Worm (Caenorhabditis elegans) whole organism, L1 larva: Measurements from ENCODE around the gene F18E3.13.

Experiments
- C34B4.2 ChIP-seq: sonication (generic microtip); optimal IDR thresholded peaks from 2 replicates; lab custom pipeline; 2017; ENCODE audit warnings: mild to moderate bottlenecking, missing genetic modification characterization, missing compliant biosample characterization
- F16B12.6 ChIP-seq: fragments of 150-350 bp; optimal IDR thresholded peaks from 2 replicates; lab custom pipeline; 2014; ENCODE audit warnings: missing biosample characterization, missing genetic modification characterization
- Y116A8C.19 ChIP-seq: sonication (generic microtip); optimal IDR thresholded peaks from 2 replicates; lab custom pipeline; 2016; ENCODE audit warnings: missing compliant biosample characterization, missing genetic modification characterization, borderline replicate concordance
- aha-1 ChIP-seq: fragments of 150-350 bp; optimal IDR thresholded peaks from 2 replicates; lab custom pipeline; 2014; ENCODE audit warnings: missing biosample characterization, missing genetic modification characterization
- blmp-1 ChIP-seq: fragments of 150-350 bp; optimal IDR thresholded peaks from 2 replicates; lab custom pipeline; 2014; ENCODE audit warnings: missing biosample characterization, missing genetic modification characterization
- ceh-8 ChIP-seq: fragments of 200-800 bp; sonication (Bioruptor generic); optimal IDR thresholded peaks from 2 replicates; lab custom pipeline; 2018; ENCODE audit warnings: mild to moderate bottlenecking, missing genetic modification characterization, moderate library complexity, missing compliant biosample characterization
- ceh-82 ChIP-seq, 3 experiments: fragments of 150-350 bp in 1 of 3; sonication (generic microtip) in 2 of 3; optimal IDR thresholded peaks; 2 replicates each; lab custom pipeline; 2014 to 2017; ENCODE audit warnings: missing biosample characterization in 3 of 3, missing genetic modification characterization in 3 of 3
- dpl-1 ChIP-seq, 3 experiments: fragments of 150-350 bp in 2 of 3; sonication (generic microtip) in 1 of 3; optimal IDR thresholded peaks; 2 replicates each; lab custom pipeline; 2014 to 2017; ENCODE audit warnings: missing biosample characterization in 3 of 3, missing genetic modification characterization in 3 of 3, missing genetic modification reagents in 3 of 3
- efl-1 ChIP-seq, 4 experiments: fragments of 150-350 bp; optimal IDR thresholded peaks in 3 of 4; peaks in 1 of 4; 1 replicate in 1 of 4; 2 replicates in 3 of 4; lab custom pipeline; 2014; ENCODE audit warnings: missing biosample characterization in 2 of 4, missing genetic modification characterization in 2 of 4, missing genetic modification reagents in 2 of 4
- egl-13 ChIP-seq: sonication (generic microtip); optimal IDR thresholded peaks from 2 replicates; lab custom pipeline; 2016; ENCODE audit warnings: missing genotype, missing genetic modification reagents, missing genetic modification characterization, missing compliant biosample characterization
- egl-27 ChIP-seq, 2 experiments: fragments of 150-350 bp in 1 of 2; sonication (generic microtip); optimal IDR thresholded peaks; 3 replicates each; lab custom pipeline; 2017 to 2018; ENCODE audit warnings: missing biosample characterization in 2 of 2, missing genetic modification characterization in 2 of 2, missing genetic modification reagents in 2 of 2
- elt-3 ChIP-seq, 6 experiments: fragments of 150-350 bp in 1 of 6; sonication (generic microtip); optimal IDR thresholded peaks; 2 replicates each; lab custom pipeline; 2017 to 2018; ENCODE audit warnings: missing biosample characterization in 6 of 6, missing genetic modification characterization in 6 of 6, inconsistent platforms in 1 of 6
- ets-5 ChIP-seq: fragments of 200-800 bp; sonication (Bioruptor generic); IDR thresholded peaks from 2 replicates; pipeline ENCODE4 v1.3.6; 2022; ENCODE audit warnings: missing genetic modification characterization, missing compliant biosample characterization
- fkh-10 ChIP-seq: sonication (generic microtip); optimal IDR thresholded peaks from 2 replicates; lab custom pipeline; 2017; ENCODE audit warnings: missing biosample characterization, missing genetic modification reagents, missing genetic modification characterization
- fkh-4 ChIP-seq: sonication (generic microtip); optimal IDR thresholded peaks from 2 replicates; lab custom pipeline; 2016; ENCODE audit warnings: missing compliant biosample characterization, missing genetic modification characterization, borderline replicate concordance
- fos-1 ChIP-seq: fragments of 150-350 bp; optimal IDR thresholded peaks from 2 replicates; lab custom pipeline; 2014; ENCODE audit warnings: missing biosample characterization, missing genetic modification characterization
- grh-1 ChIP-seq: fragments of 200-800 bp; sonication (Bioruptor generic); IDR thresholded peaks from 2 replicates; pipeline ENCODE4 v1.3.6; 2022; ENCODE audit warnings: missing genetic modification reagents, missing genetic modification characterization, missing compliant biosample characterization
- hlh-17 ChIP-seq: fragments of 200-800 bp; sonication (Bioruptor generic); optimal IDR thresholded peaks from 2 replicates; lab custom pipeline; 2018; ENCODE audit warnings: missing genetic modification characterization, mild to moderate bottlenecking, missing compliant biosample characterization, moderate library complexity, borderline replicate concordance
- lin-35 ChIP-seq, 2 experiments: fragments of 150-350 bp; optimal IDR thresholded peaks; 2 replicates each; lab custom pipeline; 2014; ENCODE audit warnings: missing biosample characterization in 2 of 2, missing genetic modification characterization in 2 of 2, missing genetic modification reagents in 2 of 2
- lin-39 ChIP-seq: fragments of 150-350 bp; optimal IDR thresholded peaks from 2 replicates; lab custom pipeline; 2014; ENCODE audit warnings: missing biosample characterization, missing genetic modification reagents, missing genetic modification characterization
- lsy-2 ChIP-seq, 2 experiments: fragments of 150-350 bp; optimal IDR thresholded peaks; 2 replicates each; lab custom pipeline; 2014; ENCODE audit warnings: missing biosample characterization in 2 of 2, missing genetic modification characterization in 2 of 2
- mdl-1 ChIP-seq, 2 experiments: fragments of 150-350 bp; optimal IDR thresholded peaks; 2 replicates each; lab custom pipeline; 2014 to 2017; ENCODE audit warnings: missing biosample characterization in 2 of 2, missing genetic modification characterization in 2 of 2, inconsistent platforms in 1 of 2
- mef-2 ChIP-seq: fragments of 150-350 bp; optimal IDR thresholded peaks from 2 replicates; lab custom pipeline; 2014; ENCODE audit warnings: missing biosample characterization, missing genetic modification characterization
- nhr-19 ChIP-seq: fragments of 200-800 bp; sonication (Bioruptor generic); conservative IDR thresholded peaks from 2 replicates; pipeline ENCODE4 v1.3.6; 2022; ENCODE audit warnings: missing genetic modification characterization, missing compliant biosample characterization
- nhr-20 ChIP-seq: sonication (generic microtip); optimal IDR thresholded peaks from 2 replicates; lab custom pipeline; 2016; ENCODE audit warnings: mild to moderate bottlenecking, missing genetic modification characterization, missing compliant biosample characterization
- nhr-237 ChIP-seq: fragments of 150-350 bp; optimal IDR thresholded peaks from 2 replicates; lab custom pipeline; 2014; ENCODE audit warnings: missing biosample characterization, missing genetic modification characterization
- nhr-28 ChIP-seq: fragments of 150-350 bp; optimal IDR thresholded peaks from 2 replicates; lab custom pipeline; 2014; ENCODE audit warnings: missing biosample characterization, missing genetic modification characterization
- nhr-71 ChIP-seq: sonication (generic microtip); optimal IDR thresholded peaks from 2 replicates; lab custom pipeline; 2016; ENCODE audit warnings: mild to moderate bottlenecking, missing genetic modification characterization, moderate library complexity, missing compliant biosample characterization
- nhr-85 ChIP-seq: sonication (generic microtip); peaks from one replicate; lab custom pipeline; 2016; ENCODE audit warnings: missing genetic modification characterization, inconsistent platforms, missing compliant biosample characterization
- skn-1 ChIP-seq: fragments of 150-350 bp; optimal IDR thresholded peaks from 2 replicates; lab custom pipeline; 2014; ENCODE audit warnings: missing biosample characterization, missing genetic modification characterization
- snpc-4 ChIP-seq: fragments of 150-350 bp; optimal IDR thresholded peaks from 2 replicates; lab custom pipeline; 2014; ENCODE audit warnings: missing biosample characterization, missing genetic modification characterization
- snu-23 ChIP-seq: sonication (generic microtip); optimal IDR thresholded peaks from 2 replicates; lab custom pipeline; 2016; ENCODE audit warnings: missing genetic modification characterization, missing compliant biosample characterization
- sox-4 ChIP-seq: sonication (generic microtip); optimal IDR thresholded peaks from 2 replicates; lab custom pipeline; 2016; ENCODE audit warnings: missing genetic modification characterization, missing compliant biosample characterization
- sptf-1 ChIP-seq: fragments of 150-350 bp; optimal IDR thresholded peaks from 2 replicates; lab custom pipeline; 2014; ENCODE audit warnings: missing biosample characterization, missing genetic modification characterization
- sup-37 ChIP-seq: fragments of 200-800 bp; sonication (Bioruptor generic); optimal IDR thresholded peaks from 2 replicates; lab custom pipeline; 2018; ENCODE audit warnings: mild to moderate bottlenecking, missing genetic modification characterization, missing compliant biosample characterization
- swsn-7 ChIP-seq: sonication (generic microtip); optimal IDR thresholded peaks from 2 replicates; lab custom pipeline; 2016; ENCODE audit warnings: missing genetic modification characterization, missing compliant biosample characterization
- tbx-2 ChIP-seq: sonication (generic microtip); optimal IDR thresholded peaks from 2 replicates; lab custom pipeline; 2016; ENCODE audit warnings: missing genetic modification characterization, missing compliant biosample characterization
- tlp-1 ChIP-seq: fragments of 150-350 bp; optimal IDR thresholded peaks from 2 replicates; lab custom pipeline; 2014; ENCODE audit warnings: missing biosample characterization, missing genetic modification characterization
- unc-130 ChIP-seq: fragments of 150-350 bp; optimal IDR thresholded peaks from 2 replicates; lab custom pipeline; 2017; ENCODE audit warnings: missing biosample characterization, missing genetic modification characterization, inconsistent platforms
- unc-30 ChIP-seq: sonication (generic microtip); optimal IDR thresholded peaks from 2 replicates; lab custom pipeline; 2017; ENCODE audit warnings: missing biosample characterization, missing genetic modification characterization
- unc-86 ChIP-seq: sonication (generic microtip); optimal IDR thresholded peaks from 2 replicates; lab custom pipeline; 2016; ENCODE audit warnings: missing genetic modification characterization, missing compliant biosample characterization
- vab-15 ChIP-seq: sonication (generic microtip); optimal IDR thresholded peaks from 2 replicates; lab custom pipeline; 2017; ENCODE audit warnings: missing genotype, mild to moderate bottlenecking, missing genetic modification characterization, missing compliant biosample characterization
- ztf-11 ChIP-seq, 2 experiments: sonication (generic microtip); optimal IDR thresholded peaks; 2 replicates each; lab custom pipeline; 2016 to 2017; ENCODE audit warnings: missing genetic modification characterization in 2 of 2, missing biosample characterization in 1 of 2, missing compliant biosample characterization in 1 of 2

The F18E3.13 gene

DNA sequence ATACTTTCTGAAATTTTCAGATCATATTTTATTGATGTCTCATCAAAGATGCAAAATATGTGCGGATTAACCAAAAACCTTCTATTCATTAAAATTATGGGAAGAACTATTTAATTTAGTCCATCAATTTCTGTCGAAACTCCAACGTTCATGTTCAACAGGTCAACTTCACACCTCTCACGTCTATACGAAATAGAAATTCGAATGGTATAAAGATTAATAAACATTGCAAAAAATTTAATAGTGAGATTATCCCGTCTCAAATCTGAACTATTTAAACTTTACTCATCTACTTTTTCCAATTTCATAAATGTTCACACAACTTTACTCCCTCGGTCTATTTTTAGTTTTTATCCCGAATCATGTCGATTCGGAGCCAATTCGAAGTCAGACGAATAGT lies 6.4 kb upstream of the F18E3.13 start, which contains the start of gene R13D7.2:
R13D7.2 (plus strand) TSS at position 301 of the 400 bp plus-strand sequence.
- TF ChIP-seq fkh-4 (tag; lab: Kevin White, UChicago) (no peak), nhr-237 (tag; lab: Kevin White, UChicago) (no peak), tbx-2 (tag; lab: Kevin White, UChicago) (no peak), nhr-85 (tag; lab: Kevin White, UChicago) (no peak), F16B12.6 (tag; lab: Kevin White, UChicago) (no peak), vab-15 (tag; lab: Kevin White, UChicago) (no peak)

DNA sequence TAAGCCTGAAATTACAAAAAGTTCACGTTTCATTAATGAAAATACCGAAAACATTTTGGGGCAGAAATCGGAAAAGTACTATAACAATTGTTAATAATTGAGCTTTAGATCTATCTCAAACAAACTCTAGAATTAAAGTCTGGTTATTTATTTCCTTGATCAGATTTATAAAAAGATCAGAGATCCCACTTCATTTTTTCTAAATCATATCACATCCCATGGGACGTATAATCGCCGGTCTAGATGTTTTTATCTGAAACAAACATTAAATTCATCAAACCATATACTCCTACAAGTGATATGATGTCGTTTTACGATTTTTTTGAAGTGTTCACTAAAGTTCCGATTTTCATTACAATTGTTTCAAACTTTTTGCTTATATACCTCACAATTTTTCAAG lies 4.3 kb upstream of the F18E3.13 start, which contains the start of gene str-41:
str-41 (plus strand) TSS at position 301 of the 400 bp plus-strand sequence.
- no peak for TF ChIP-seq unc-30 (tag; lab: Kevin White, UChicago)
- TF ChIP-seq efl-1 (optimal IDR thresholded peaks at IDR 0.05; lab: Kevin White, UChicago) = no peak
- TF ChIP-seq efl-1 (GFP tag; optimal IDR thresholded peaks at IDR 0.05 in 1 of 2; lab: Kevin White, UChicago) = peak in 1 of 2 experiments; percentile 13

DNA sequence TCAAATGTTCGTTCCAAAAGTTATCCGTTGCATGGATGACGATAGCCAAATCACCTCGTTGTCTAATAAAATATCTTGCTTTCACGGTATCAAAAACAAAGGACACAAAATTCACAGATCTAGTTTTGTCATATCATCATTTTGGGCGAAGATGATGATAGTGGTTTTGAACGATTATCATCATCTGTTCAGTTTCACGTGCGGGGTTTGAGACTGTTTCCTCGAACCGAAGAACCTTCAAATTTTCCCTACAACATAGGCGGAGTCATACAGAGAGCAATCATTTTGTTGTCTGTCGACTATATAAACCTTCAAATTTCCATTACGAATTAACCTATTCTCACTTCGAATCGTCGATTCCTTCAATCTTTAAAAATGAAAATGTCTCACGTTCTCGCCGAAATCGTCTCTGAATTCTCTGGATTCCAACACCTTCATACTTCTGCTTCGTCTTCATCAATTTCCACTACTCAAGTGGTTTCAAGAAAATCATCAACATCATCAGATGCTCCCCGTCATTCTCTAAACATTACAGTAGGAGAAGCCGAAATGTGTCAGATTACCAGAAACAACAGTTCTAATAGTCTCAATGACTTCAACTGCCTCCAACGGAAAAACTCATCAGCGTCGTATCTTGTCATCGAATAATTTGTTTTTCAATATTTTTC lies 2.7 kb upstream of the F18E3.13 start, which contains the start of gene F18E3.11:
F18E3.11 (plus strand) TSS at position 376 of the 668 bp plus-strand sequence.
- TF ChIP-seq mef-2 (no peak), grh-1 (GFP tag; lab: Robert Waterston, UW) (0 out of 2 replicates have a peak, but pooled peaks have one; percentile 26), swsn-7 (tag; lab: Kevin White, UChicago) (no peak), lsy-2 (tag; optimal IDR thresholded peaks at IDR 0.05; lab: Kevin White, UChicago) (no peak), nhr-20 (tag; lab: Kevin White, UChicago) (peak; percentile 88), elt-3 (tag; optimal IDR thresholded peaks at IDR 0.05; lab: Kevin White, UChicago) (peak in 3 of 6 experiments; percentile 31 to 88 (median 60)), tlp-1 (no peak), fkh-10 (GFP tag; lab: Kevin White, UChicago) (no peak), nhr-19 (GFP tag; lab: Robert Waterston, UW) (peak; percentile 86), sup-37 (GFP tag; lab: Kevin White, UChicago) (no peak), hlh-17 (GFP tag; lab: Kevin White, UChicago) (no peak), mdl-1 (tag; optimal IDR thresholded peaks at IDR 0.05; lab: Kevin White, UChicago) (peak in 1 of 2 experiments; percentile 64), ceh-8 (GFP tag; lab: Kevin White, UChicago) (no peak), unc-130 (peak; percentile 16), fos-1 (tag; lab: Kevin White, UChicago) (no peak), snpc-4 (no peak), C34B4.2 (no peak), ceh-82 (tag; optimal IDR thresholded peaks at IDR 0.05; lab: Kevin White, UChicago) (no peak), nhr-85 (tag; lab: Kevin White, UChicago) (peak; percentile 90), egl-13 (no peak), blmp-1 (tag; lab: Kevin White, UChicago) (peak; percentile 67), lin-39 (tag; lab: Kevin White, UChicago) (no peak), efl-1 (optimal IDR thresholded peaks at IDR 0.05; lab: Kevin White, UChicago) (no peak), efl-1 (GFP tag; optimal IDR thresholded peaks at IDR 0.05 in 1 of 2; lab: Kevin White, UChicago) (peak in 1 of 2 experiments; percentile 91), sptf-1 (no peak), skn-1 (tag; lab: Kevin White, UChicago) (peak; percentile 87), lin-35 (GFP tag; optimal IDR thresholded peaks at IDR 0.05; lab: Kevin White, UChicago) (peak in 1 of 2 experiments; percentile 26), Y116A8C.19 (tag; lab: Kevin White, UChicago) (no peak), unc-86 (tag; lab: Kevin White, UChicago) (no peak), sox-4 (tag; lab: Kevin White, UChicago) (no peak), ztf-11 (tag; optimal IDR thresholded peaks at IDR 0.05; lab: Kevin White, UChicago) (no peak), tbx-2 (tag; lab: Kevin White, UChicago) (peak; percentile 47), aha-1 (tag; lab: Kevin White, UChicago) (no peak), egl-27 (tag; optimal IDR thresholded peaks at IDR 0.05; lab: Kevin White, UChicago) (no peak), nhr-71 (tag; lab: Kevin White, UChicago) (peak; percentile 74), snu-23 (GFP tag; lab: Kevin White, UChicago) (peak; percentile 69), nhr-28 (no peak), dpl-1 (GFP tag; optimal IDR thresholded peaks at IDR 0.05; lab: Kevin White, UChicago) (no peak), ets-5 (GFP tag; lab: Robert Waterston, UW) (no peak)
